Fruit fly (Drosophila melanogaster) whole organism, larva: Measurements from ENCODE around the gene CG4645.

Source experiments
- noc ChIP-seq: fragments of 200-800 bp; sonication (Bioruptor generic); optimal IDR thresholded peaks from 3 replicates; lab custom pipeline; 2019; ENCODE audit warnings: missing biosample characterization, mild to moderate bottlenecking, missing genetic modification characterization, moderate library complexity

Gene CG4645

DNA sequence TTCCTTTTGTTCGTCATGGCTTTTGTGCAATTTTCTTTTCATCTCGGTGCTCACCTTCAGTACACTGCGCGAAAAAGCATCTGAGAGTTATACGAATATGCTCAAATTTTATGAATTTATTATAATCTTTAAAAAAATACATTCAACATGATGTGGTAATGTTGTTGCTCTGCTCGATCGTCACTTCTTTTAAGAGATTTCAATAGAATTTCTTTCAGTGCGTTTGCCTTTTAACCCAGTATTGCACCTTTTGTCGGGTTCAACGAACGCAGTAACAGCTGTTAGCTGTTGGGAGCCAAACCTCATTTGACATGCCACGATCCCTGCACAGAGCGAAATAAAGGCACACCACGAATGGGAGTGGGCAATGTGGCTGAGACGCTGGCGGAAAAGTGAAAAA lies 30.2 kb downstream of the CG4645 start:
- no peak for TF ChIP-seq noc (tag; lab: Kevin White, UChicago)

DNA sequence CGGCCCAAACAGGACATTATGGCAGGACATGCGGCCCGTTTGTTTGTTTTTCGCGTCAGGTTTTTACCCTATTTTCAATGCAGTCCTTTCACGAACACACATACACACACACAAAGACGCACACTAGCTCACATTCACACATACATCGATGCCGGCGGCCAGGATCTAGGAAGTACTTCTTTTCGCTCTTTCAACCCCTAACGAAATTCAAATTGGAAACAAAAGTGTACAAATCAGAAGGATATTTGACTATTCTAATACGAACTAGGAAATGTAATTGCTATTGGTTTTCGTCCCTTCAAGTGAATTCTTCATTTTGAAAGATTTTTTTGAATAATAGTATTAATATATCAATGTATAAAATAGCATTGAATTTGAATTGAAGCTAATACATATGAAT lies 30.6 kb downstream of the CG4645 start:
- no peak for TF ChIP-seq noc (tag; lab: Kevin White, UChicago)

DNA sequence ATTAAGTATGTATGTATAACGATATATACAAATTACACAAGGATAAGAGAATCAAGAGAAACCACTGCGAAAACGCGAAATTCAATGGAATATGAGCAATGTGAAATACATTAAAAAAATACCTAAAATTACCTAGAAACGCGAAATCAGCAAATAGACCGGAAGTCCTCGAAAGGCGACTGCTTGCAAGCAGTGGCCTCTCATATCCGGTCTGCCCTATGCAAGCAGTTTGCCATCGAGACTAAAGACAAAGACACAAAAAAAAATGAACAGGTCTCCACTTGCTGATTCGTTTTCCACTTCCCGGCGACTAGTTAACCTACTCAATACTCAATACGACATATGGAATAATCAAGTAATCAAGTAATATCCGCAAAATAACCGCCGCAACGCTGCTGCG lies 37.9 kb downstream of the CG4645 start:
- TF ChIP-seq noc (tag; lab: Kevin White, UChicago), result no peak

DNA sequence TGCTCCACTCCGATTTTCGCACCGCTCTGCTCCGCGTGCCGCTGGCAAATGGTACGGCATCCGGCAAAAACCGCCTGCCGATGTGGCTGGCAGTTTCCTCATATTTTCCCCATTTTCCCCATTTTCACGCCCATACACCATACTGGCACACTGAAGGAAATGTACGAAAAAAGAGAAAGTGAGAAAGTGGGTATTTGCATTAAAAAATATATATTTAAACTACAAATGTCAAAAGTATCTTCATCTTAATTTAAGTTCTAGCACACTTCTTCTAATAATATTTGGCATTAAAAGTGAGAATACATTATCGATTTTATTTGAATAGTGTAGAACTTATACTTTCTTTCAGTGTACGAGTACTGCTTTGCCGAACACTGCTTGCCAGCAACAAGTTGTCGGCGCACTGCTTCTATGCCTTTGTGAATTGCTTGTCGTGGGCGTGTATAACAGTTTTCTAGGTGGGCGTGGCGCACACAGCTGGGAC lies 47.7 kb downstream of the CG4645 start, which contains the start of gene hec:
TSS of gene hec (minus strand) at position 51 of the 484 bp plus-strand sequence.
- TF ChIP-seq noc (tag; lab: Kevin White, UChicago), result no peak

DNA sequence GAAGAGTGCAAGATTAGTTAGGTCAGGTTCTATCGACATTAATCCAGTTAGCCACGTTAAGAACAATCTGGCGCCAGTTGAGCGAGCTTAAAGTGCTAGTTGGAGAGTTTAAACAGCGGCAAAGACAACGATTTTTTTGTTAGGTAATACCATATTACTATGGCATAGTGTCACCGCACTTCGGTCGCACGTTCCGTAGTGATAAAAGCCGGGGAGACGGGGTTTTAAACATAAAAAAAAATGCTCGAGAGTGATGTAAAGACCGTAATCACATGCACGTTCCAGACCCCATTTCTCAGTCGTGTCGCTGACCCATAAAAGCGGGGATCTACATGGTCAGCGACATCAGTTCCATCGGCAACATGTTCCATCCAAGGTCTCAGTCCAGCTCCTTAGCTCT lies 49.2 kb downstream of the CG4645 start, which contains the start of gene CG32642:
TSS of gene CG32642 (plus strand) at position 301 of the 400 bp plus-strand sequence.
- TF ChIP-seq noc (tag; lab: Kevin White, UChicago), result no peak
